Fruit fly (Drosophila melanogaster) whole organism, embryonic: ENCODE data around the gene Cp18.

Experiments
- CG1603 ChIP-seq: fragments of 200-800 bp; sonication (Bioruptor generic); optimal IDR thresholded peaks from 2 replicates; lab custom pipeline; 2019; ENCODE audit warnings: missing biosample characterization, mild to moderate bottlenecking, missing genetic modification characterization, moderate library complexity
- CG33213 ChIP-seq: fragments of 200-800 bp; sonication (Bioruptor generic); optimal IDR thresholded peaks from 3 replicates; lab custom pipeline; 2016; ENCODE audit warnings: missing biosample characterization, missing genetic modification characterization
- CG4282 ChIP-seq: fragments of 200-800 bp; sonication (Bioruptor generic); optimal IDR thresholded peaks from 2 replicates; lab custom pipeline; 2016; ENCODE audit warnings: missing biosample characterization, missing genetic modification characterization
- CG6854 ChIP-seq: fragments of 200-800 bp; sonication (Bioruptor generic); optimal IDR thresholded peaks from 3 replicates; lab custom pipeline; 2017; ENCODE audit warnings: missing biosample characterization, mild to moderate bottlenecking, missing genetic modification characterization
- H2.0 ChIP-seq: fragments of 200-800 bp; sonication (Bioruptor generic); IDR thresholded peaks from 2 replicates; pipeline ENCODE4 v1.3.6; 2022; ENCODE audit warnings: missing biosample characterization, missing genetic modification characterization
- NFAT ChIP-seq: fragments of 200-800 bp; sonication (Bioruptor generic); IDR thresholded peaks from 2 replicates; pipeline ENCODE4 v1.3.6; 2022; ENCODE audit warnings: missing biosample characterization, missing genetic modification characterization
- Ptx1 ChIP-seq: fragments of 200-800 bp; sonication (Bioruptor generic); IDR thresholded peaks from 2 replicates; pipeline ENCODE4 v1.3.6; 2022; ENCODE audit warnings: missing biosample characterization, missing genetic modification characterization
- hbn ChIP-seq: fragments of 200-800 bp; sonication (Bioruptor generic); IDR thresholded peaks from 2 replicates; pipeline ENCODE4 v1.3.6; 2022; ENCODE audit warnings: missing biosample characterization, missing genetic modification characterization; ENCODE audit not compliant: partially characterized antibody

DNA sequence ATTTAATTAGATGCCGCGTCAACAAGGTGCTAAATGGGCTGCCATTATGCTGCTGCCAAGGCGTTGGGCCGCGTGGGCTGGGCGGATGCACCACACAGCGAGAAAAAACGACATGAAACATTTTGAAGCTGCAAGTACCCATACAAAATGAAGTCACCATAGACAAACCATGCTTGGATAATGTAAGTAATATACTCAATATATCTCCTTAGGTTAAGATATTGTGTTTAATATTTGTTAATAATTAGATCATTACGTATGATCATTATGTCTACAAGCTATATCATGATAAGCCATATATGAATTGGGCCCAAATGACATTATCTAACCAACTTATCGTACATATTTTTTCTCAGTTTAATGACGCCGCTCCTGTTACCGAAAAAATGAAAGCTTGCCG lies 10.6 kb upstream of the Cp18 start:
- TF ChIP-seq Ptx1 (GFP tag; lab: Robert Waterston, UW) (no peak), CG33213 (no peak), CG6854 (GFP tag; lab: Kevin White, UChicago) (no peak), CG4282 (GFP tag; lab: Kevin White, UChicago) (no peak), CG1603 (tag; lab: Kevin White, UChicago) (no peak), NFAT (no peak), hbn (GFP tag; lab: Robert Waterston, UW) (no peak), H2.0 (GFP tag; lab: Robert Waterston, UW) (no peak)
